Fruit fly (Drosophila melanogaster) S2 (cell line): ENCODE measurements around the gene EndoU.

ENCODE experiments used
- CG8478 ChIP-seq: fragments of >200 bp; optimal IDR thresholded peaks from 2 replicates; lab custom pipeline; 2018
- CTCF ChIP-seq, 2 experiments: fragments of >200 bp; optimal IDR thresholded peaks; 2 replicates each; lab custom pipeline; 2018

DNA sequence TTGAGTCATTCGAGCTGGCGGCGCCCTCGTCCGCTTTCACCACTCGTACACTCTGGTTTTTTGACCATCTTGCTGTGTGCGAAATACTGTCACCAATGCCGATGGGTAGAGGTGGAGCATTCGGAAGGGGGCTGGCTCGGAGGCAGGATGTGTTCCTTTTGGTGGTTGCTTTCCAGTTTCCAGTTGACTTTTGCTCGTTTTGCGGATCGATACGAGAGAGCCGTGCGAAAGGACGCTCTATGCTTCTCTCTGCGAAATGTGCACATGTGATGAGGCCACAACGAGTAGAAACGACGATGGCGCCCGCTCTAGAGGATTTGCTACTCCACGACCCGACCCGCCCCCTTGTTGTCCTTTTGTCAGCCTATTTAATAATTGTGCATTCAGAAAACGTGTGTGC lies 29.5 kb downstream of the EndoU start:
- TF ChIP-seq CTCF (optimal IDR thresholded peaks at IDR 0.05; lab: Kevin White, UChicago): no peak
- no peak for TF ChIP-seq CG8478
